Worm (Caenorhabditis elegans) whole organism, L3 larva: ENCODE measurements around the gene T20G5.8.

Experiments used
- ceh-82 ChIP-seq: fragments of 150-350 bp; optimal IDR thresholded peaks from 2 replicates; lab custom pipeline; 2014; ENCODE audit warnings: missing biosample characterization, missing genetic modification characterization
- elt-1 ChIP-seq: fragments of 150-350 bp; optimal IDR thresholded peaks from 2 replicates; lab custom pipeline; 2014; ENCODE audit warnings: missing biosample characterization, missing genetic modification characterization
- elt-2 ChIP-seq: sonication (generic microtip); optimal IDR thresholded peaks from 2 replicates; lab custom pipeline; 2016; ENCODE audit warnings: missing genetic modification reagents, mild to moderate bottlenecking, missing genetic modification characterization, missing compliant biosample characterization
- elt-3 ChIP-seq, 3 experiments: fragments of 150-350 bp in 1 of 3; sonication (generic microtip) in 2 of 3; optimal IDR thresholded peaks; 2 replicates in 2 of 3; 4 replicates in 1 of 3; lab custom pipeline; 2014 to 2017; ENCODE audit warnings: missing biosample characterization in 3 of 3, missing genetic modification characterization in 3 of 3
- lin-15B ChIP-seq: fragments of 150-350 bp; optimal IDR thresholded peaks from 2 replicates; lab custom pipeline; 2014; ENCODE audit warnings: missing biosample characterization, missing genetic modification characterization
- lin-39 ChIP-seq: fragments of 150-350 bp; optimal IDR thresholded peaks from 2 replicates; lab custom pipeline; 2018; ENCODE audit warnings: missing biosample characterization, missing genetic modification reagents, missing genetic modification characterization
- mdl-1 ChIP-seq: fragments of 150-350 bp; optimal IDR thresholded peaks from 2 replicates; lab custom pipeline; 2014; ENCODE audit warnings: missing biosample characterization, missing genetic modification characterization
- nhr-76 ChIP-seq: fragments of 150-350 bp; sonication (generic microtip); optimal IDR thresholded peaks from 5 replicates; lab custom pipeline; 2014; ENCODE audit warnings: missing biosample characterization, missing genetic modification characterization
- nhr-77 ChIP-seq: fragments of 150-350 bp; optimal IDR thresholded peaks from 2 replicates; lab custom pipeline; 2014; ENCODE audit warnings: missing biosample characterization, missing genetic modification characterization
- zag-1 ChIP-seq: fragments of 150-350 bp; optimal IDR thresholded peaks from 2 replicates; lab custom pipeline; 2014; ENCODE audit warnings: missing biosample characterization, missing genetic modification characterization
- ztf-11 ChIP-seq: fragments of 150-350 bp; optimal IDR thresholded peaks from 2 replicates; lab custom pipeline; 2014; ENCODE audit warnings: missing biosample characterization, missing genetic modification characterization

- no peak for TF ChIP-seq ceh-82 (tag; lab: Kevin White, UChicago)
- TF ChIP-seq ztf-11 (tag; lab: Kevin White, UChicago): no peak
- no peak for TF ChIP-seq nhr-77 (tag; lab: Kevin White, UChicago)
- TF ChIP-seq nhr-76 (tag; lab: Kevin White, UChicago): no peak
- peak; percentile 19 for TF ChIP-seq lin-15B (tag; lab: Kevin White, UChicago)
- TF ChIP-seq elt-3 (tag; optimal IDR thresholded peaks at IDR 0.05; lab: Kevin White, UChicago): no peak
- no peak for TF ChIP-seq zag-1 (tag; lab: Kevin White, UChicago)
- TF ChIP-seq mdl-1 (tag; lab: Kevin White, UChicago): no peak
- no peak for TF ChIP-seq elt-2
- TF ChIP-seq elt-1 (tag; lab: Kevin White, UChicago): no peak
- TF ChIP-seq lin-39 (tag; lab: Kevin White, UChicago): peak; percentile 50
These were observed 11.3 kb upstream of the T20G5.8 start for ce11 chrIII:10187840-10188239.
